Worm (Caenorhabditis elegans) whole organism, young adult: ENCODE results near the gene T13B5.9.

Experiments
- B0019.2 ChIP-seq: fragments of 200-800 bp; sonication (Bioruptor generic); conservative IDR thresholded peaks from 2 replicates; pipeline ENCODE4 v1.3.6; 2022; ENCODE audit warnings: missing genetic modification reagents, missing genetic modification characterization, missing compliant biosample characterization
- B0261.1 ChIP-seq: sonication (generic microtip); optimal IDR thresholded peaks from 2 replicates; lab custom pipeline; 2016; ENCODE audit warnings: mild to moderate bottlenecking, missing genetic modification characterization, moderate library complexity, missing compliant biosample characterization
- D2030.7 ChIP-seq: fragments of 200-800 bp; sonication (Bioruptor generic); IDR thresholded peaks from 2 replicates; pipeline ENCODE4 v1.3.6; 2022; ENCODE audit warnings: missing genetic modification reagents, missing genetic modification characterization, missing compliant biosample characterization
- F39B2.1 ChIP-seq: fragments of 200-800 bp; sonication (Bioruptor generic); IDR thresholded peaks from 2 replicates; pipeline ENCODE4 v1.3.6; 2022; ENCODE audit warnings: missing genetic modification reagents, missing genetic modification characterization, missing compliant biosample characterization
- K11D2.4 ChIP-seq: fragments of 200-800 bp; sonication (Bioruptor generic); IDR thresholded peaks from 2 replicates; pipeline ENCODE4 v1.3.6; 2022; ENCODE audit warnings: missing genetic modification reagents, missing genetic modification characterization, missing compliant biosample characterization
- Y53G8AR.9 ChIP-seq: fragments of 200-800 bp; sonication (Bioruptor generic); conservative IDR thresholded peaks from 2 replicates; pipeline ENCODE4 v1.3.6; 2022; ENCODE audit warnings: missing genetic modification reagents, missing genetic modification characterization, missing compliant biosample characterization
- Y67H2A.10 ChIP-seq: fragments of 200-800 bp; sonication (Bioruptor generic); conservative IDR thresholded peaks from 2 replicates; pipeline ENCODE4 v1.3.6; 2022; ENCODE audit warnings: missing genetic modification reagents, missing genetic modification characterization, missing compliant biosample characterization
- Y79H2A.3 ChIP-seq: fragments of 200-800 bp; sonication (Bioruptor generic); conservative IDR thresholded peaks from 2 replicates; pipeline ENCODE4 v1.3.6; 2022; ENCODE audit warnings: missing genetic modification reagents, missing genetic modification characterization, missing compliant biosample characterization
- ZK185.1 ChIP-seq: sonication (generic microtip); optimal IDR thresholded peaks from 2 replicates; lab custom pipeline; 2016; ENCODE audit warnings: mild to moderate bottlenecking, missing genetic modification characterization, missing compliant biosample characterization; ENCODE audit not compliant: poor library complexity, severe bottlenecking
- aptf-2 ChIP-seq: fragments of 200-800 bp; sonication (Bioruptor generic); conservative IDR thresholded peaks from 2 replicates; pipeline ENCODE4 v1.3.6; 2022; ENCODE audit warnings: missing genetic modification reagents, missing genetic modification characterization, missing compliant biosample characterization
- ccch-3 ChIP-seq: fragments of 200-800 bp; sonication (Bioruptor generic); optimal IDR thresholded peaks from 2 replicates; lab custom pipeline; 2018; ENCODE audit warnings: mild to moderate bottlenecking, missing genetic modification characterization, missing compliant biosample characterization
- cebp-2 ChIP-seq: fragments of 200-800 bp; sonication (Bioruptor generic); IDR thresholded peaks from 2 replicates; pipeline ENCODE4 v1.3.6; 2022; ENCODE audit warnings: missing genetic modification characterization, missing compliant biosample characterization
- ceh-58 ChIP-seq: fragments of 200-800 bp; sonication (Bioruptor generic); IDR thresholded peaks from 2 replicates; pipeline ENCODE4 v1.3.6; 2022; ENCODE audit warnings: missing genetic modification characterization, missing compliant biosample characterization
- ceh-79 ChIP-seq: sonication (generic microtip); optimal IDR thresholded peaks from 2 replicates; lab custom pipeline; 2017; ENCODE audit warnings: mild to moderate bottlenecking, missing genetic modification characterization, missing compliant biosample characterization
- die-1 ChIP-seq: sonication (generic microtip); optimal IDR thresholded peaks from 2 replicates; lab custom pipeline; 2016; ENCODE audit warnings: missing genotype, mild to moderate bottlenecking, missing genetic modification characterization, missing compliant biosample characterization
- dpl-1 ChIP-seq: fragments of 150-350 bp; optimal IDR thresholded peaks from 2 replicates; lab custom pipeline; 2014; ENCODE audit warnings: missing biosample characterization, missing genetic modification reagents, missing genetic modification characterization
- egl-18 ChIP-seq: fragments of 200-800 bp; sonication (Bioruptor generic); IDR thresholded peaks from 2 replicates; pipeline ENCODE4 v1.3.6; 2022; ENCODE audit warnings: missing genetic modification reagents, missing genetic modification characterization, missing compliant biosample characterization
- egrh-3 ChIP-seq: fragments of 200-800 bp; sonication (Bioruptor generic); IDR thresholded peaks from 2 replicates; pipeline ENCODE4 v1.3.6; 2022; ENCODE audit warnings: missing genetic modification reagents, missing genetic modification characterization, missing compliant biosample characterization
- hmg-1.2 ChIP-seq: fragments of 200-800 bp; sonication (Bioruptor generic); IDR thresholded peaks from 2 replicates; pipeline ENCODE4 v1.3.6; 2022; ENCODE audit warnings: missing genetic modification reagents, missing genetic modification characterization, missing compliant biosample characterization
- lin-35 ChIP-seq, 3 experiments: fragments of 150-350 bp in 2 of 3; sonication (generic microtip) in 1 of 3; optimal IDR thresholded peaks; 2 replicates each; lab custom pipeline; 2014 to 2018; ENCODE audit warnings: missing biosample characterization in 3 of 3, missing genetic modification characterization in 3 of 3, missing genetic modification reagents in 3 of 3
- lin-54 ChIP-seq: fragments of 200-800 bp; sonication (Bioruptor generic); optimal IDR thresholded peaks from 2 replicates; lab custom pipeline; 2018; ENCODE audit warnings: mild to moderate bottlenecking, missing genetic modification characterization, missing compliant biosample characterization
- lir-1 ChIP-seq: fragments of 200-800 bp; sonication (Bioruptor generic); conservative IDR thresholded peaks from 2 replicates; pipeline ENCODE4 v1.3.6; 2022; ENCODE audit warnings: missing genetic modification reagents, missing genetic modification characterization, missing compliant biosample characterization
- lsl-1 ChIP-seq: fragments of 200-800 bp; sonication (Bioruptor generic); optimal IDR thresholded peaks from 2 replicates; lab custom pipeline; 2018; ENCODE audit warnings: mild to moderate bottlenecking, missing genetic modification characterization, moderate library complexity, missing compliant biosample characterization
- madf-10 ChIP-seq: sonication (generic microtip); optimal IDR thresholded peaks from 2 replicates; lab custom pipeline; 2016; ENCODE audit warnings: mild to moderate bottlenecking, missing genetic modification characterization, missing compliant biosample characterization
- madf-3 ChIP-seq: fragments of 200-800 bp; sonication (Bioruptor generic); IDR thresholded peaks from 2 replicates; pipeline ENCODE4 v1.3.6; 2022; ENCODE audit warnings: missing genetic modification reagents, missing genetic modification characterization, missing compliant biosample characterization
- madf-8 ChIP-seq: fragments of 200-800 bp; sonication (Bioruptor generic); conservative IDR thresholded peaks from 2 replicates; pipeline ENCODE4 v1.3.6; 2022; ENCODE audit warnings: missing genetic modification reagents, missing genetic modification characterization, missing compliant biosample characterization
- nfya-1 ChIP-seq: sonication (generic microtip); optimal IDR thresholded peaks from 2 replicates; lab custom pipeline; 2017; ENCODE audit warnings: antibody characterized with exemption, missing compliant biosample characterization, missing genetic modification characterization, borderline replicate concordance; ENCODE audit not compliant: insufficient read depth
- nhr-80 ChIP-seq: sonication (generic microtip); optimal IDR thresholded peaks from 2 replicates; lab custom pipeline; 2016; ENCODE audit warnings: missing genetic modification characterization, missing compliant biosample characterization
- nhr-90 ChIP-seq: sonication (generic microtip); optimal IDR thresholded peaks from 2 replicates; lab custom pipeline; 2016; ENCODE audit warnings: missing genotype, mild to moderate bottlenecking, missing genetic modification characterization, missing compliant biosample characterization
- pbrm-1 ChIP-seq: fragments of 200-800 bp; sonication (Bioruptor generic); IDR thresholded peaks from 2 replicates; pipeline ENCODE4 v1.3.6; 2022; ENCODE audit warnings: missing genetic modification reagents, missing genetic modification characterization, missing compliant biosample characterization
- pha-4 ChIP-seq: fragments of 150-350 bp; sonication (generic microtip); optimal IDR thresholded peaks from 2 replicates; lab custom pipeline; 2014; ENCODE audit warnings: missing biosample characterization, missing genetic modification reagents, missing genetic modification characterization
- rcor-1 ChIP-seq: fragments of 200-800 bp; sonication (Bioruptor generic); IDR thresholded peaks from 2 replicates; pipeline ENCODE4 v1.3.6; 2022; ENCODE audit warnings: missing genetic modification reagents, missing genetic modification characterization, missing compliant biosample characterization
- rec-8 ChIP-seq, 2 experiments: sonication (generic microtip); optimal IDR thresholded peaks; 2 replicates each; lab custom pipeline; 2016; ENCODE audit warnings: mild to moderate bottlenecking in 2 of 2, missing genetic modification characterization in 2 of 2, missing genetic modification reagents in 2 of 2, missing genotype in 2 of 2, missing biosample characterization in 1 of 2, missing compliant biosample characterization in 1 of 2, moderate library complexity in 1 of 2
- repo-1 ChIP-seq: sonication (generic microtip); optimal IDR thresholded peaks from 2 replicates; lab custom pipeline; 2017; ENCODE audit warnings: mild to moderate bottlenecking, missing genetic modification characterization, missing compliant biosample characterization
- rpc-1 ChIP-seq, 2 experiments: fragments of 150-350 bp in 1 of 2; sonication (generic microtip) in 1 of 2; optimal IDR thresholded peaks; 2 replicates each; lab custom pipeline; 2014 to 2018; ENCODE audit warnings: missing biosample characterization in 1 of 2, missing genetic modification characterization in 1 of 2, missing genetic modification reagents in 1 of 2, missing genotype in 1 of 2
- sdz-38 ChIP-seq: sonication (generic microtip); optimal IDR thresholded peaks from 2 replicates; lab custom pipeline; 2016; ENCODE audit warnings: missing genotype, missing genetic modification characterization, missing compliant biosample characterization
- snpc-1.1 ChIP-seq: sonication (generic microtip); optimal IDR thresholded peaks from 2 replicates; lab custom pipeline; 2017; ENCODE audit warnings: missing genetic modification characterization, mild to moderate bottlenecking, missing compliant biosample characterization, antibody characterized with exemption, moderate library complexity, missing genotype, missing genetic modification reagents; ENCODE audit not compliant: insufficient read depth
- snpc-3.4 ChIP-seq: sonication (generic microtip); optimal IDR thresholded peaks from 2 replicates; lab custom pipeline; 2017; ENCODE audit warnings: missing genetic modification characterization, mild to moderate bottlenecking, missing compliant biosample characterization, antibody characterized with exemption, moderate library complexity, missing genotype, missing genetic modification reagents
- snpc-4 ChIP-seq, 5 experiments: fragments of 150-350 bp in 1 of 5; sonication (generic microtip) in 4 of 5; optimal IDR thresholded peaks; 2 replicates each; lab custom pipeline; 2014 to 2018; ENCODE audit warnings: missing genetic modification characterization in 5 of 5, missing biosample characterization in 3 of 5, antibody characterized with exemption in 2 of 5, mild to moderate bottlenecking in 2 of 5, missing compliant biosample characterization in 2 of 5, missing genotype in 2 of 5, moderate library complexity in 2 of 5, missing genetic modification reagents in 1 of 5
- somi-1 ChIP-seq: fragments of 200-800 bp; sonication (Bioruptor generic); optimal IDR thresholded peaks from 2 replicates; lab custom pipeline; 2018; ENCODE audit warnings: mild to moderate bottlenecking, missing genetic modification characterization, missing compliant biosample characterization
- tlf-1 ChIP-seq: fragments of 200-800 bp; sonication (Bioruptor generic); optimal IDR thresholded peaks from 2 replicates; lab custom pipeline; 2018; ENCODE audit warnings: mild to moderate bottlenecking, missing genetic modification characterization, missing compliant biosample characterization
- ztf-25 ChIP-seq: fragments of 200-800 bp; sonication (Bioruptor generic); IDR thresholded peaks from 2 replicates; pipeline ENCODE4 v1.3.6; 2022; ENCODE audit warnings: missing genetic modification reagents, missing genetic modification characterization, missing compliant biosample characterization
- ztf-26 ChIP-seq: sonication (generic microtip); optimal IDR thresholded peaks from 2 replicates; lab custom pipeline; 2017; ENCODE audit warnings: missing genetic modification characterization, missing compliant biosample characterization
- ztf-6 ChIP-seq: fragments of 200-800 bp; sonication (Bioruptor generic); IDR thresholded peaks from 2 replicates; pipeline ENCODE4 v1.3.6; 2022; ENCODE audit warnings: missing genetic modification reagents, missing genetic modification characterization, missing compliant biosample characterization

The T13B5.9 gene

DNA sequence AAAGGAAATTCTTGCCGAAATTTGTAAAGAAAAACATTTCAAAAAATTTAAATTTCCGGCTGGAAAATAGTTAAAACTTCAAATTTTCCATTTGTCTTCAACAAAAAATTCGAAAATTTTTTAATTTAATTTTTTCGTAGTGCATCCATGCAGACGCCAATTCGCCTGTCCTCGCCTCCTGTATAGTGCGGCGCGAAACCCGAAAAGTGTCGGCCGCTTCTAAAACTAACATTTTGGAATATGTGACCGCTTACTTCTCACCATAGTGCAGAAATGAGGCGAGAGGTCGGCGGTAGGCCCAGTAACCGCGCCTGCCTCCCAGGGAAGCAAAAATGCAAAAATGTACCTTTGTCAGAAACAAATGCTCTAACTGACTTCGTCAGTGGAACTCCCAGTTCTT, 12.2 kb upstream of the T13B5.9 start:
- TF ChIP-seq D2030.7 (GFP tag; lab: Robert Waterston, UW), result no peak
- TF ChIP-seq pbrm-1, result no peak
- TF ChIP-seq Y79H2A.3, result no peak
- no peak for TF ChIP-seq snpc-3.4
- TF ChIP-seq sdz-38, result no peak
- no peak; the same call in 1 of the 2 replicates for TF ChIP-seq hmg-1.2
- TF ChIP-seq ceh-79 (tag; lab: Kevin White, UChicago), result no peak
- TF ChIP-seq B0019.2 (GFP tag; lab: Robert Waterston, UW), result no peak
- TF ChIP-seq tlf-1 (GFP tag; lab: Kevin White, UChicago), result no peak
- TF ChIP-seq snpc-1.1, result peak; percentile 76
- no peak for TF ChIP-seq pha-4 (tag; lab: Kevin White, UChicago)
- no peak for TF ChIP-seq lir-1 (GFP tag; lab: Robert Waterston, UW)
- TF ChIP-seq dpl-1 (GFP tag; lab: Kevin White, UChicago), result no peak
- TF ChIP-seq ceh-58, result no peak
- TF ChIP-seq aptf-2, result no peak
- TF ChIP-seq F39B2.1 (GFP tag; lab: Robert Waterston, UW), result 0 out of 2 replicates have a peak, but pooled peaks have one; percentile 27
- TF ChIP-seq rpc-1 (optimal IDR thresholded peaks at IDR 0.05; lab: Kevin White, UChicago), result no peak
- no peak for TF ChIP-seq rpc-1 (tag; optimal IDR thresholded peaks at IDR 0.05; lab: Kevin White, UChicago)
- no peak for TF ChIP-seq die-1 (tag; lab: Kevin White, UChicago)
- TF ChIP-seq snpc-4 (GFP tag; optimal IDR thresholded peaks at IDR 0.05; lab: Kevin White, UChicago), result peak; percentile 52
- TF ChIP-seq snpc-4 (tag; optimal IDR thresholded peaks at IDR 0.05; lab: Kevin White, UChicago), result peak in 3 of 4 experiments; percentile 22 to 90 (median 87)
- TF ChIP-seq cebp-2, result no peak
- no peak for TF ChIP-seq B0261.1
- no peak for TF ChIP-seq lin-35 (GFP tag; optimal IDR thresholded peaks at IDR 0.05; lab: Kevin White, UChicago)
- no peak for TF ChIP-seq egl-18 (GFP tag; lab: Robert Waterston, UW)
- no peak for TF ChIP-seq ztf-26
- TF ChIP-seq ztf-6 (GFP tag; lab: Robert Waterston, UW), result no peak
- TF ChIP-seq, all 124 proteins: peak for 3

DNA sequence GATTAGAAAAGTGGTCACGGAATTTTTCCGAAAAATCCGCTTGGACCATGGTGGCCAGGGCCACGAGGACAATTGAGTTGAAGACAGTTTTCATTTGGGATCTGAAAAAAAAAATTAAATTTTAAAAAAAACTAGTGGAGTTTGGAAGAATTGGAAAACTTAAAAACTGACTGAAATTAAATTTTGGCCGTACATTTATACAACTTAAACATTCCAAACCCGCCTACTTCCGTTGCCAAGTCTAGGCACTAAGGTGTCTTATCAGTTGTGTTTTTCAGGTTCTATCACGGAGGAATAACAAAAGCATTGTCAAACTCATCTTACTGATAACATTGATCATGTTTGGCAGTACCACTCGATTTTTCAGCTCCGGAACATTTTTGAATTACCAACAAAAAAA, 9.8 kb upstream of the T13B5.9 start, which contains the start of gene lips-12:
lips-12 (minus strand) TSS at position 101 of the 400 bp plus-strand sequence.
- no peak for TF ChIP-seq Y53G8AR.9 (GFP tag; lab: Robert Waterston, UW)
- TF ChIP-seq madf-3 (GFP tag; lab: Robert Waterston, UW), result no peak
- no peak for TF ChIP-seq ZK185.1 (tag; lab: Kevin White, UChicago)
- TF ChIP-seq Y67H2A.10 (GFP tag; lab: Robert Waterston, UW), result no peak
- no peak for TF ChIP-seq nfya-1 (tag; lab: Kevin White, UChicago)
- TF ChIP-seq K11D2.4, result no peak
- no peak for TF ChIP-seq lin-54 (GFP tag; lab: Kevin White, UChicago)
- no peak for TF ChIP-seq nhr-80 (tag; lab: Kevin White, UChicago)
- no peak for TF ChIP-seq madf-8
- no peak for TF ChIP-seq rcor-1 (GFP tag; lab: Robert Waterston, UW)

DNA sequence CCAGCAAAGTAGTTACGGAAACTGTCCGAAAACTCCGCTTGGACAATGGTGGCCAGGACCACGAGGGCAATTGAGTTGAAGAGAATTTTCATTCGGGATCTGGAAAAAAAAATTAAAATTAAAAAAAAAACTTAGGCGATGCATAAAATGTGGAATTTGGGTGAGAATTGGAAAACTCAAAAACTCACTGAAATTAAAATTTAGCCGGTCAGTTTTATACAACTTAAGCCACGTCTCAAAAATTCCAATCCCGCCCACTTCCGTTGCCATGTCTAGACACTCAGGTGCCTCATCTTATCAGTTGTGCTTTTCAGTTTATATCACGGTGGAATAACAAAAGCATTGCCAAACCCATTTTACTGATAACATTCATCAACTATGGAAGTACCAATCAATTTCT, 6.6 kb upstream of the T13B5.9 start, which contains the start of gene lips-11:
lips-11 (minus strand) TSS at position 101 of the 400 bp plus-strand sequence.
- TF ChIP-seq Y79H2A.3 (no peak), lsl-1 (no peak), nhr-90 (tag; lab: Kevin White, UChicago) (no peak), lir-1 (GFP tag; lab: Robert Waterston, UW) (no peak), sdz-38 (no peak), F39B2.1 (GFP tag; lab: Robert Waterston, UW) (no peak), rec-8 (tag; optimal IDR thresholded peaks at IDR 0.05; lab: Kevin White, UChicago) (no peak), egrh-3 (GFP tag; lab: Robert Waterston, UW) (no peak), ztf-25 (no peak), madf-10 (tag; lab: Kevin White, UChicago) (no peak), repo-1 (tag; lab: Kevin White, UChicago) (no peak), ccch-3 (GFP tag; lab: Kevin White, UChicago) (no peak), somi-1 (GFP tag; lab: Kevin White, UChicago) (no peak), pbrm-1 (no peak)
